Fruit fly (Drosophila melanogaster) whole organism, embryonic: ENCODE data around the gene Or22b.
A peak's percentile ranks its signal among the peaks of the same experiment; 100 is the strongest.

Experiments
- Ada2b ChIP-seq: fragments of 200-800 bp; sonication (Bioruptor generic); IDR thresholded peaks from 2 replicates; pipeline ENCODE4 v1.3.6; 2022; ENCODE audit warnings: missing biosample characterization, missing genetic modification characterization
- Atf6 ChIP-seq: fragments of 200-800 bp; sonication (Bioruptor generic); IDR thresholded peaks from 2 replicates; pipeline ENCODE4 v1.3.6; 2022; ENCODE audit warnings: missing biosample characterization, missing genetic modification characterization
- Bgb ChIP-seq: fragments of 200-800 bp; sonication (Bioruptor generic); IDR thresholded peaks from 2 replicates; pipeline ENCODE4 v1.3.6; 2022; ENCODE audit warnings: missing biosample characterization, missing genetic modification characterization; ENCODE audit not compliant: partially characterized antibody
- CG10267 ChIP-seq: fragments of 200-800 bp; sonication (Bioruptor generic); optimal IDR thresholded peaks from 2 replicates; lab custom pipeline; 2018; ENCODE audit warnings: missing biosample characterization, mild to moderate bottlenecking, missing genetic modification characterization, moderate library complexity
- CG12769 ChIP-seq: fragments of 200-800 bp; sonication (Bioruptor generic); optimal IDR thresholded peaks from 2 replicates; lab custom pipeline; 2019; ENCODE audit warnings: missing biosample characterization, mild to moderate bottlenecking, missing genetic modification characterization, moderate library complexity
- CG17359 ChIP-seq: fragments of 200-800 bp; sonication (Bioruptor generic); optimal IDR thresholded peaks from 3 replicates; lab custom pipeline; 2018; ENCODE audit warnings: missing biosample characterization, mild to moderate bottlenecking, missing genetic modification characterization, moderate library complexity
- CG18764 ChIP-seq: fragments of 200-800 bp; sonication (Bioruptor generic); optimal IDR thresholded peaks from 3 replicates; lab custom pipeline; 2016; ENCODE audit warnings: missing biosample characterization, missing genetic modification characterization
- CG30403 ChIP-seq: fragments of 200-800 bp; sonication (Bioruptor generic); optimal IDR thresholded peaks from 3 replicates; lab custom pipeline; 2016; ENCODE audit warnings: missing biosample characterization, missing genetic modification characterization
- CG34422 ChIP-seq: fragments of 200-800 bp; sonication (Bioruptor generic); IDR thresholded peaks from 3 replicates; pipeline ENCODE4 v1.3.6; 2022; ENCODE audit warnings: missing biosample characterization, missing genetic modification characterization
- CG7786 ChIP-seq: fragments of 200-800 bp; sonication (Bioruptor generic); optimal IDR thresholded peaks from 2 replicates; lab custom pipeline; 2016; ENCODE audit warnings: missing biosample characterization, missing genetic modification characterization
- CG7963 ChIP-seq: fragments of 200-800 bp; sonication (Bioruptor generic); IDR thresholded peaks from 3 replicates; pipeline ENCODE4 v1.3.6; 2022; ENCODE audit warnings: missing biosample characterization, missing genetic modification characterization; ENCODE audit not compliant: partially characterized antibody
- CG8281 ChIP-seq: fragments of 200-800 bp; sonication (Bioruptor generic); optimal IDR thresholded peaks from 2 replicates; lab custom pipeline; 2018; ENCODE audit warnings: missing biosample characterization, mild to moderate bottlenecking, missing genetic modification characterization, moderate library complexity
- CG8359 ChIP-seq: fragments of 200-800 bp; sonication (Bioruptor generic); optimal IDR thresholded peaks from 2 replicates; lab custom pipeline; 2017; ENCODE audit warnings: missing biosample characterization, mild to moderate bottlenecking, missing genetic modification characterization, borderline replicate concordance
- CG8765 ChIP-seq: fragments of 200-800 bp; sonication (Bioruptor generic); IDR thresholded peaks from 2 replicates; pipeline ENCODE4 v1.3.6; 2022; ENCODE audit warnings: missing biosample characterization, missing genetic modification characterization
- CG9876 ChIP-seq: fragments of 200-800 bp; sonication (Bioruptor generic); optimal IDR thresholded peaks from 2 replicates; lab custom pipeline; 2016; ENCODE audit warnings: missing biosample characterization, missing genetic modification characterization
- CTCF ChIP-seq: fragments of 200-800 bp; sonication (Bioruptor generic); optimal IDR thresholded peaks from 2 replicates; lab custom pipeline; 2017; ENCODE audit warnings: missing biosample characterization, mild to moderate bottlenecking, missing genetic modification characterization, moderate library complexity
- CrebB ChIP-seq: fragments of 200-800 bp; sonication (Bioruptor generic); optimal IDR thresholded peaks from 3 replicates; lab custom pipeline; 2018; ENCODE audit warnings: missing biosample characterization, mild to moderate bottlenecking, missing genetic modification characterization
- Ets65A ChIP-seq: fragments of 200-800 bp; sonication (Bioruptor generic); peaks from one replicate; lab custom pipeline; 2016; ENCODE audit warnings: missing biosample characterization, missing genetic modification characterization
- Ets97D ChIP-seq: fragments of 200-800 bp; sonication (Bioruptor generic); optimal IDR thresholded peaks from 3 replicates; lab custom pipeline; 2016; ENCODE audit warnings: missing biosample characterization, missing genetic modification characterization
- HLHmδ ChIP-seq: fragments of 200-800 bp; sonication (Bioruptor generic); optimal IDR thresholded peaks from 2 replicates; lab custom pipeline; 2018; ENCODE audit warnings: missing biosample characterization, mild to moderate bottlenecking, missing genetic modification characterization, moderate library complexity
- HmgZ ChIP-seq: fragments of 200-800 bp; sonication (Bioruptor generic); optimal IDR thresholded peaks from 2 replicates; lab custom pipeline; 2018; ENCODE audit warnings: missing biosample characterization, mild to moderate bottlenecking, missing genetic modification characterization
- Hmx ChIP-seq: fragments of 200-800 bp; sonication (Bioruptor generic); optimal IDR thresholded peaks from 2 replicates; lab custom pipeline; 2016; ENCODE audit warnings: missing biosample characterization, missing genetic modification characterization
- Jarid2 ChIP-seq: fragments of 200-800 bp; sonication (Bioruptor generic); optimal IDR thresholded peaks from 3 replicates; lab custom pipeline; 2017; ENCODE audit warnings: mild to moderate bottlenecking, missing biosample characterization, missing genetic modification reagents, missing genetic modification characterization
- Max ChIP-seq: fragments of 200-800 bp; sonication (Bioruptor generic); optimal IDR thresholded peaks from 2 replicates; lab custom pipeline; 2016; ENCODE audit warnings: missing biosample characterization, mild to moderate bottlenecking, missing genetic modification characterization
- Mrtf ChIP-seq: fragments of 200-800 bp; sonication (Bioruptor generic); IDR thresholded peaks from 3 replicates; pipeline ENCODE4 v1.3.6; 2022; ENCODE audit warnings: missing biosample characterization, missing genetic modification characterization
- NFAT ChIP-seq: fragments of 200-800 bp; sonication (Bioruptor generic); IDR thresholded peaks from 2 replicates; pipeline ENCODE4 v1.3.6; 2022; ENCODE audit warnings: missing biosample characterization, missing genetic modification characterization
- Scr ChIP-seq: fragments of 200-800 bp; sonication (Bioruptor generic); IDR thresholded peaks from 2 replicates; pipeline ENCODE4 v1.3.6; 2022; ENCODE audit warnings: missing biosample characterization, missing genetic modification characterization; ENCODE audit not compliant: partially characterized antibody
- Sin3A ChIP-seq: fragments of >200 bp; optimal IDR thresholded peaks from 2 replicates; lab custom pipeline; 2018
- Six4 ChIP-seq: fragments of 200-800 bp; sonication (Bioruptor generic); optimal IDR thresholded peaks from 2 replicates; lab custom pipeline; 2016; ENCODE audit warnings: missing biosample characterization, missing genetic modification characterization
- Sry-β ChIP-seq: fragments of 200-800 bp; sonication (Bioruptor generic); optimal IDR thresholded peaks from 2 replicates; lab custom pipeline; 2018; ENCODE audit warnings: missing biosample characterization, mild to moderate bottlenecking, missing genetic modification characterization, moderate library complexity
- amos ChIP-seq: fragments of 200-800 bp; sonication (Bioruptor generic); IDR thresholded peaks from 2 replicates; pipeline ENCODE4 v1.3.6; 2022; ENCODE audit warnings: missing biosample characterization, missing genetic modification characterization; ENCODE audit not compliant: partially characterized antibody
- bsh ChIP-seq, 2 experiments: fragments of 200-800 bp; sonication (Bioruptor generic); optimal IDR thresholded peaks; 2 replicates each; lab custom pipeline; 2017 to 2018; ENCODE audit warnings: mild to moderate bottlenecking in 2 of 2, missing biosample characterization in 2 of 2, missing genetic modification characterization in 2 of 2, moderate library complexity in 1 of 2
- dimm ChIP-seq: fragments of 200-800 bp; sonication (Bioruptor generic); IDR thresholded peaks from 2 replicates; pipeline ENCODE4 v1.3.6; 2022; ENCODE audit warnings: missing biosample characterization, missing genetic modification characterization
- esg ChIP-seq: fragments of 200-800 bp; sonication (Bioruptor generic); conservative IDR thresholded peaks from 2 replicates; pipeline ENCODE4 v1.3.6; 2022; ENCODE audit warnings: missing biosample characterization, missing genetic modification characterization
- eve ChIP-seq, 2 experiments: fragments of >200 bp; optimal IDR thresholded peaks; 2 replicates each; lab custom pipeline; 2017; ENCODE audit warnings: missing biosample characterization in 2 of 2, missing genetic modification characterization in 2 of 2
- fd96Cb ChIP-seq: fragments of 200-800 bp; sonication (Bioruptor generic); optimal IDR thresholded peaks from 2 replicates; lab custom pipeline; 2018; ENCODE audit warnings: missing biosample characterization, mild to moderate bottlenecking, missing genetic modification characterization, moderate library complexity
- ftz-f1 ChIP-seq: fragments of 200-800 bp; sonication (Bioruptor generic); optimal IDR thresholded peaks from 2 replicates; lab custom pipeline; 2016; ENCODE audit warnings: missing biosample characterization, missing genetic modification characterization
- gce ChIP-seq: fragments of 200-800 bp; sonication (Bioruptor generic); IDR thresholded peaks from 3 replicates; pipeline ENCODE4 v1.3.6; 2022; ENCODE audit warnings: missing biosample characterization, missing genetic modification characterization
- grn ChIP-seq: fragments of 200-800 bp; sonication (Bioruptor generic); optimal IDR thresholded peaks from 3 replicates; lab custom pipeline; 2017; ENCODE audit warnings: missing biosample characterization, missing genetic modification characterization
- ken ChIP-seq: fragments of 200-800 bp; sonication (Bioruptor generic); IDR thresholded peaks from 3 replicates; pipeline ENCODE4 v1.3.6; 2022; ENCODE audit warnings: missing biosample characterization, missing genetic modification characterization
- kni ChIP-seq: fragments of 200-800 bp; sonication (Bioruptor generic); optimal IDR thresholded peaks from 3 replicates; lab custom pipeline; 2017; ENCODE audit warnings: mild to moderate bottlenecking, missing biosample characterization, missing genetic modification reagents, missing genetic modification characterization
- mirr ChIP-seq: fragments of 200-800 bp; sonication (Bioruptor generic); optimal IDR thresholded peaks from 3 replicates; lab custom pipeline; 2018; ENCODE audit warnings: missing biosample characterization, mild to moderate bottlenecking, missing genetic modification characterization
- nau ChIP-seq: fragments of 200-800 bp; sonication (Bioruptor generic); optimal IDR thresholded peaks from 3 replicates; lab custom pipeline; 2017; ENCODE audit warnings: missing biosample characterization, mild to moderate bottlenecking, missing genetic modification characterization, missing genetic modification reagents
- org-1 ChIP-seq: fragments of 200-800 bp; sonication (Bioruptor generic); optimal IDR thresholded peaks from 2 replicates; lab custom pipeline; 2017; ENCODE audit warnings: missing biosample characterization, missing genetic modification characterization
- psq ChIP-seq: fragments of 200-800 bp; sonication (Bioruptor generic); optimal IDR thresholded peaks from 2 replicates; lab custom pipeline; 2017; ENCODE audit warnings: missing biosample characterization, missing genetic modification characterization
- schlank ChIP-seq: fragments of 200-800 bp; sonication (Bioruptor generic); optimal IDR thresholded peaks from 2 replicates; lab custom pipeline; 2018; ENCODE audit warnings: missing biosample characterization, mild to moderate bottlenecking, missing genetic modification characterization
- sob ChIP-seq: fragments of 200-800 bp; sonication (Bioruptor generic); IDR thresholded peaks from 2 replicates; pipeline ENCODE4 v1.3.6; 2022; ENCODE audit warnings: missing biosample characterization, missing genetic modification characterization
- sug ChIP-seq: fragments of 200-800 bp; optimal IDR thresholded peaks from 2 replicates; lab custom pipeline; 2019; ENCODE audit warnings: missing biosample characterization, mild to moderate bottlenecking, missing genetic modification characterization, moderate library complexity
- tna ChIP-seq: fragments of 200-800 bp; sonication (Bioruptor generic); IDR thresholded peaks from 2 replicates; pipeline ENCODE4 v1.3.6; 2022; ENCODE audit warnings: missing biosample characterization, missing genetic modification characterization; ENCODE audit not compliant: partially characterized antibody
- trh ChIP-seq: fragments of 200-800 bp; sonication (Bioruptor generic); optimal IDR thresholded peaks from 2 replicates; lab custom pipeline; 2016; ENCODE audit warnings: missing biosample characterization, missing genetic modification characterization
- tx ChIP-seq: fragments of 200-800 bp; sonication (Bioruptor generic); optimal IDR thresholded peaks from 2 replicates; lab custom pipeline; 2016; ENCODE audit warnings: missing biosample characterization, missing genetic modification characterization
- unpg ChIP-seq: fragments of 200-800 bp; sonication (Bioruptor generic); optimal IDR thresholded peaks from 3 replicates; lab custom pipeline; 2018; ENCODE audit warnings: missing biosample characterization, mild to moderate bottlenecking, missing genetic modification characterization, moderate library complexity
- yki ChIP-seq: fragments of >200 bp; optimal IDR thresholded peaks from 3 replicates; lab custom pipeline; 2018

The Or22b gene

dm6 chr2L:1568631-1569030 lies 46.1 kb downstream of the Or22b start (continued):
- peak; percentile 26; the same call in 1 of the 2 replicates for TF ChIP-seq sob (GFP tag; lab: Robert Waterston, UW)
- no peak for TF ChIP-seq schlank (tag; lab: Kevin White, UChicago)
- TF ChIP-seq CG17359 (tag; lab: Kevin White, UChicago): peak; percentile 29
- no peak for TF ChIP-seq Mrtf (GFP tag; lab: Robert Waterston, UW)
- no peak for TF ChIP-seq ken (GFP tag; lab: Robert Waterston, UW)
- TF ChIP-seq CrebB (tag; lab: Kevin White, UChicago): no peak
- TF ChIP-seq psq: no peak
- TF ChIP-seq CG30403 (GFP tag; lab: Kevin White, UChicago): no peak
- no peak for TF ChIP-seq nau (GFP tag; lab: Kevin White, UChicago)
- TF ChIP-seq dimm (GFP tag; lab: Robert Waterston, UW): no peak
- TF ChIP-seq amos: no peak
- no peak for TF ChIP-seq NFAT (GFP tag; lab: Robert Waterston, UW)
- TF ChIP-seq CG8765 (GFP tag; lab: Robert Waterston, UW): no peak
- no peak for TF ChIP-seq Jarid2 (GFP tag; lab: Kevin White, UChicago)
- no peak for TF ChIP-seq fd96Cb (tag; lab: Kevin White, UChicago)
- no peak for TF ChIP-seq mirr (GFP tag; lab: Kevin White, UChicago)
- no peak for TF ChIP-seq kni (GFP tag; lab: Kevin White, UChicago)
- TF ChIP-seq Bgb (GFP tag; lab: Robert Waterston, UW): no peak
- no peak for TF ChIP-seq gce
- TF ChIP-seq sug (tag; lab: Kevin White, UChicago): no peak
- TF ChIP-seq unpg (GFP tag; lab: Kevin White, UChicago): peak; percentile 7
- peak in 1 of 2 experiments; percentile 19 for TF ChIP-seq bsh (GFP tag; optimal IDR thresholded peaks at IDR 0.05; lab: Kevin White, UChicago)
- no peak for TF ChIP-seq CG34422
- no peak for TF ChIP-seq CG8359 (GFP tag; lab: Kevin White, UChicago)
- TF ChIP-seq tx: no peak
- TF ChIP-seq CG9876 (GFP tag; lab: Kevin White, UChicago): no peak
- TF ChIP-seq esg (GFP tag; lab: Robert Waterston, UW): no peak
- TF ChIP-seq CG8281: no peak
- TF ChIP-seq CG7786: no peak
- no peak for TF ChIP-seq CG10267 (tag; lab: Kevin White, UChicago)
- TF ChIP-seq CTCF: no peak
- peak; percentile 7 for TF ChIP-seq CG12769 (tag; lab: Kevin White, UChicago)
- no peak for TF ChIP-seq eve (GFP tag; optimal IDR thresholded peaks at IDR 0.05; lab: Kevin White, UChicago)
- TF ChIP-seq CG18764: no peak
- TF ChIP-seq Max: no peak
- TF ChIP-seq HLHmδ (GFP tag; lab: Kevin White, UChicago): no peak
- TF ChIP-seq Sry-β: no peak
- TF ChIP-seq yki (lab: Kevin White, UChicago): no peak
- TF ChIP-seq Hmx (GFP tag; lab: Kevin White, UChicago): no peak
- no peak for TF ChIP-seq Atf6 (GFP tag; lab: Robert Waterston, UW)
- TF ChIP-seq Scr (GFP tag; lab: Robert Waterston, UW): no peak
- no peak for TF ChIP-seq org-1 (GFP tag; lab: Kevin White, UChicago)
- TF ChIP-seq trh (GFP tag; lab: Kevin White, UChicago): no peak
- no peak for TF ChIP-seq Sin3A
- no peak for TF ChIP-seq Six4 (GFP tag; lab: Kevin White, UChicago)
- no peak for TF ChIP-seq Ets97D (GFP tag; lab: Kevin White, UChicago)
- no peak for TF ChIP-seq tna
- TF ChIP-seq Ada2b: 0 out of 2 replicates have a peak, but pooled peaks have one; percentile 8
- TF ChIP-seq CG7963 (GFP tag; lab: Robert Waterston, UW): no peak
- TF ChIP-seq HmgZ (tag; lab: Kevin White, UChicago): no peak
- no peak for TF ChIP-seq ftz-f1 (GFP tag; lab: Kevin White, UChicago)
- TF ChIP-seq grn (GFP tag; lab: Kevin White, UChicago): no peak
- no peak for TF ChIP-seq Ets65A (GFP tag; lab: Kevin White, UChicago)
